Fruit fly (Drosophila melanogaster) whole organism, embryonic: Measurements from ENCODE around the gene Dic2.

ENCODE experiments used
- Aef1 ChIP-seq: fragments of 200-800 bp; sonication (Bioruptor generic); IDR thresholded peaks from 3 replicates; pipeline ENCODE4 v1.3.6; 2022; ENCODE audit warnings: missing biosample characterization, missing genetic modification characterization
- Antp ChIP-seq: fragments of 200-800 bp; sonication (Bioruptor generic); optimal IDR thresholded peaks from 3 replicates; lab custom pipeline; 2016; ENCODE audit warnings: missing biosample characterization, missing genetic modification characterization
- Blimp-1 ChIP-seq: fragments of 200-800 bp; sonication (Bioruptor generic); optimal IDR thresholded peaks from 3 replicates; lab custom pipeline; 2018; ENCODE audit warnings: missing biosample characterization, missing genetic modification characterization, mild to moderate bottlenecking, moderate library complexity, missing genetic modification reagents
- Bteb2 ChIP-seq: fragments of 200-800 bp; sonication (Bioruptor generic); optimal IDR thresholded peaks from 2 replicates; lab custom pipeline; 2016; ENCODE audit warnings: missing biosample characterization, missing genetic modification characterization
- CG12219 ChIP-seq: fragments of 200-800 bp; sonication (Bioruptor generic); optimal IDR thresholded peaks from 3 replicates; lab custom pipeline; 2018; ENCODE audit warnings: missing biosample characterization, mild to moderate bottlenecking, missing genetic modification characterization
- CG12391 ChIP-seq: fragments of 200-800 bp; sonication (Bioruptor generic); optimal IDR thresholded peaks from 3 replicates; lab custom pipeline; 2018; ENCODE audit warnings: missing biosample characterization, mild to moderate bottlenecking, missing genetic modification characterization, moderate library complexity
- CG12659 ChIP-seq: fragments of 200-800 bp; sonication (Bioruptor generic); optimal IDR thresholded peaks from 3 replicates; lab custom pipeline; 2017; ENCODE audit warnings: mild to moderate bottlenecking, missing biosample characterization, missing genetic modification reagents, missing genetic modification characterization
- CG12942 ChIP-seq: fragments of 200-800 bp; sonication (Bioruptor generic); optimal IDR thresholded peaks from 3 replicates; lab custom pipeline; 2016; ENCODE audit warnings: missing biosample characterization, missing genetic modification characterization
- CG14441 ChIP-seq: fragments of 200-800 bp; sonication (Bioruptor generic); IDR thresholded peaks from 2 replicates; pipeline ENCODE4 v1.3.6; 2022; ENCODE audit warnings: missing biosample characterization, missing genetic modification characterization
- CG1603 ChIP-seq: fragments of 200-800 bp; sonication (Bioruptor generic); optimal IDR thresholded peaks from 2 replicates; lab custom pipeline; 2019; ENCODE audit warnings: missing biosample characterization, mild to moderate bottlenecking, missing genetic modification characterization, moderate library complexity
- CG17612 ChIP-seq: fragments of 200-800 bp; sonication (Bioruptor generic); IDR thresholded peaks from 2 replicates; pipeline ENCODE4 v1.3.6; 2022; ENCODE audit warnings: missing biosample characterization, missing genetic modification characterization
- CG17802 ChIP-seq: fragments of 200-800 bp; sonication (Bioruptor generic); optimal IDR thresholded peaks from 2 replicates; lab custom pipeline; 2018; ENCODE audit warnings: missing biosample characterization, mild to moderate bottlenecking, missing genetic modification characterization, moderate library complexity
- CG3163 ChIP-seq: fragments of 200-800 bp; sonication (Bioruptor generic); optimal IDR thresholded peaks from 3 replicates; lab custom pipeline; 2016; ENCODE audit warnings: missing biosample characterization, missing genetic modification characterization
- CG32772 ChIP-seq: fragments of 200-800 bp; sonication (Bioruptor generic); IDR thresholded peaks from 2 replicates; pipeline ENCODE4 v1.3.6; 2022; ENCODE audit warnings: missing biosample characterization, missing genetic modification characterization
- CG33557 ChIP-seq: fragments of 200-800 bp; sonication (Bioruptor generic); optimal IDR thresholded peaks from 2 replicates; lab custom pipeline; 2019; ENCODE audit warnings: missing biosample characterization, mild to moderate bottlenecking, missing genetic modification characterization, moderate library complexity
- CG6689 ChIP-seq: fragments of 200-800 bp; sonication (Bioruptor generic); IDR thresholded peaks from 2 replicates; pipeline ENCODE4 v1.3.6; 2022; ENCODE audit warnings: missing biosample characterization, missing genetic modification characterization
- CG6765 ChIP-seq: fragments of 200-800 bp; sonication (Bioruptor generic); optimal IDR thresholded peaks from 3 replicates; lab custom pipeline; 2017; ENCODE audit warnings: missing biosample characterization, mild to moderate bottlenecking, missing genetic modification characterization
- CG7963 ChIP-seq: fragments of 200-800 bp; sonication (Bioruptor generic); IDR thresholded peaks from 3 replicates; pipeline ENCODE4 v1.3.6; 2022; ENCODE audit warnings: missing biosample characterization, missing genetic modification characterization; ENCODE audit not compliant: partially characterized antibody
- CG8290 ChIP-seq, 3 experiments: fragments of 200-800 bp; sonication (Bioruptor generic); optimal IDR thresholded peaks; 2 replicates each; lab custom pipeline; 2016 to 2019; ENCODE audit warnings: missing biosample characterization in 3 of 3, missing genetic modification characterization in 3 of 3, mild to moderate bottlenecking in 2 of 3, moderate library complexity in 1 of 3
- CG8478 ChIP-seq: fragments of >200 bp; optimal IDR thresholded peaks from 2 replicates; lab custom pipeline; 2018
- E2f2 ChIP-seq: fragments of 200-800 bp; sonication (Bioruptor generic); IDR thresholded peaks from 2 replicates; pipeline ENCODE4 v1.3.6; 2022; ENCODE audit warnings: missing biosample characterization, missing genetic modification characterization
- Eip74EF ChIP-seq, 2 experiments: fragments of 200-800 bp in 1 of 2; fragments of >200 bp in 1 of 2; sonication (Bioruptor generic) in 1 of 2; optimal IDR thresholded peaks; 2 replicates each; lab custom pipeline; 2017 to 2019; ENCODE audit warnings: missing biosample characterization in 2 of 2, missing genetic modification characterization in 2 of 2, mild to moderate bottlenecking in 1 of 2, moderate library complexity in 1 of 2
- Elba2 ChIP-seq: fragments of 200-800 bp; sonication (Bioruptor generic); optimal IDR thresholded peaks from 3 replicates; lab custom pipeline; 2016; ENCODE audit warnings: missing biosample characterization, missing genetic modification characterization
- NC2β ChIP-seq: fragments of 200-800 bp; sonication (Bioruptor generic); optimal IDR thresholded peaks from 2 replicates; lab custom pipeline; 2016; ENCODE audit warnings: missing biosample characterization, missing genetic modification characterization
- Tbp ChIP-seq: fragments of >200 bp; optimal IDR thresholded peaks from 2 replicates; lab custom pipeline; 2018; ENCODE audit warnings: missing biosample characterization, missing genetic modification characterization
- YL-1 ChIP-seq: fragments of 200-800 bp; sonication (Bioruptor generic); optimal IDR thresholded peaks from 3 replicates; lab custom pipeline; 2017; ENCODE audit warnings: missing biosample characterization, mild to moderate bottlenecking, missing genetic modification characterization
- amos ChIP-seq: fragments of 200-800 bp; sonication (Bioruptor generic); IDR thresholded peaks from 2 replicates; pipeline ENCODE4 v1.3.6; 2022; ENCODE audit warnings: missing biosample characterization, missing genetic modification characterization; ENCODE audit not compliant: partially characterized antibody
- ara ChIP-seq: fragments of 200-800 bp; sonication (Bioruptor generic); IDR thresholded peaks from 2 replicates; pipeline ENCODE4 v1.3.6; 2022; ENCODE audit warnings: missing biosample characterization, missing genetic modification characterization
- dmrt99B ChIP-seq: fragments of 200-800 bp; sonication (Bioruptor generic); optimal IDR thresholded peaks from 2 replicates; lab custom pipeline; 2018; ENCODE audit warnings: missing biosample characterization, mild to moderate bottlenecking, missing genetic modification characterization, moderate library complexity
- ems ChIP-seq: fragments of 200-800 bp; sonication (Bioruptor generic); optimal IDR thresholded peaks from 3 replicates; lab custom pipeline; 2016; ENCODE audit warnings: missing biosample characterization, missing genetic modification characterization
- esg ChIP-seq: fragments of 200-800 bp; sonication (Bioruptor generic); conservative IDR thresholded peaks from 2 replicates; pipeline ENCODE4 v1.3.6; 2022; ENCODE audit warnings: missing biosample characterization, missing genetic modification characterization
- eve ChIP-seq, 2 experiments: fragments of >200 bp; optimal IDR thresholded peaks; 2 replicates each; lab custom pipeline; 2017; ENCODE audit warnings: missing biosample characterization in 2 of 2, missing genetic modification characterization in 2 of 2
- fd96Cb ChIP-seq: fragments of 200-800 bp; sonication (Bioruptor generic); optimal IDR thresholded peaks from 2 replicates; lab custom pipeline; 2018; ENCODE audit warnings: missing biosample characterization, mild to moderate bottlenecking, missing genetic modification characterization, moderate library complexity
- ham ChIP-seq: fragments of 200-800 bp; sonication (Bioruptor generic); IDR thresholded peaks from 2 replicates; pipeline ENCODE4 v1.3.6; 2022; ENCODE audit warnings: missing biosample characterization, missing genetic modification characterization
- hbn ChIP-seq: fragments of 200-800 bp; sonication (Bioruptor generic); IDR thresholded peaks from 2 replicates; pipeline ENCODE4 v1.3.6; 2022; ENCODE audit warnings: missing biosample characterization, missing genetic modification characterization; ENCODE audit not compliant: partially characterized antibody
- knrl ChIP-seq: fragments of 200-800 bp; sonication (Bioruptor generic); IDR thresholded peaks from 3 replicates; pipeline ENCODE4 v1.3.6; 2022; ENCODE audit warnings: missing biosample characterization, missing genetic modification characterization; ENCODE audit not compliant: partially characterized antibody
- lbe ChIP-seq: fragments of 200-800 bp; sonication (Bioruptor generic); optimal IDR thresholded peaks from 2 replicates; lab custom pipeline; 2016; ENCODE audit warnings: missing biosample characterization, mild to moderate bottlenecking, missing genetic modification characterization
- nau ChIP-seq: fragments of 200-800 bp; sonication (Bioruptor generic); optimal IDR thresholded peaks from 3 replicates; lab custom pipeline; 2017; ENCODE audit warnings: missing biosample characterization, mild to moderate bottlenecking, missing genetic modification characterization, missing genetic modification reagents
- phol ChIP-seq: fragments of 200-800 bp; sonication (Bioruptor generic); optimal IDR thresholded peaks from 3 replicates; lab custom pipeline; 2018; ENCODE audit warnings: missing biosample characterization, mild to moderate bottlenecking, missing genetic modification characterization, moderate library complexity
- run ChIP-seq: fragments of 200-800 bp; sonication (Bioruptor generic); optimal IDR thresholded peaks from 3 replicates; lab custom pipeline; 2018; ENCODE audit warnings: missing biosample characterization, mild to moderate bottlenecking, missing genetic modification characterization
- sens-2 ChIP-seq: fragments of 200-800 bp; sonication (Bioruptor generic); IDR thresholded peaks from 2 replicates; pipeline ENCODE4 v1.3.6; 2022; ENCODE audit warnings: missing biosample characterization, missing genetic modification characterization
- shn ChIP-seq: fragments of 200-800 bp; sonication (Bioruptor generic); optimal IDR thresholded peaks from 3 replicates; lab custom pipeline; 2016; ENCODE audit warnings: missing biosample characterization, missing genetic modification characterization
- sima ChIP-seq: fragments of 200-800 bp; sonication (Bioruptor generic); optimal IDR thresholded peaks from 2 replicates; lab custom pipeline; 2016; ENCODE audit warnings: missing biosample characterization, missing genetic modification characterization
- so ChIP-seq: fragments of 200-800 bp; sonication (Bioruptor generic); IDR thresholded peaks from 3 replicates; pipeline ENCODE4 v1.3.6; 2022; ENCODE audit warnings: missing biosample characterization, missing genetic modification characterization
- sqz ChIP-seq: fragments of 200-800 bp; sonication (Bioruptor generic); optimal IDR thresholded peaks from 3 replicates; lab custom pipeline; 2018; ENCODE audit warnings: missing biosample characterization, mild to moderate bottlenecking, missing genetic modification characterization
- tap ChIP-seq: fragments of 200-800 bp; optimal IDR thresholded peaks from 3 replicates; lab custom pipeline; 2019; ENCODE audit warnings: missing biosample characterization, mild to moderate bottlenecking, missing genetic modification characterization, moderate library complexity
- vvl ChIP-seq: fragments of 200-800 bp; sonication (Bioruptor generic); IDR thresholded peaks from 2 replicates; pipeline ENCODE4 v1.3.6; 2022; ENCODE audit warnings: missing biosample characterization, missing genetic modification characterization
- z ChIP-seq: fragments of 200-800 bp; sonication (Bioruptor generic); IDR thresholded peaks from 3 replicates; pipeline ENCODE4 v1.3.6; 2022; ENCODE audit warnings: missing biosample characterization, missing genetic modification characterization

Dic2 gene

DNA sequence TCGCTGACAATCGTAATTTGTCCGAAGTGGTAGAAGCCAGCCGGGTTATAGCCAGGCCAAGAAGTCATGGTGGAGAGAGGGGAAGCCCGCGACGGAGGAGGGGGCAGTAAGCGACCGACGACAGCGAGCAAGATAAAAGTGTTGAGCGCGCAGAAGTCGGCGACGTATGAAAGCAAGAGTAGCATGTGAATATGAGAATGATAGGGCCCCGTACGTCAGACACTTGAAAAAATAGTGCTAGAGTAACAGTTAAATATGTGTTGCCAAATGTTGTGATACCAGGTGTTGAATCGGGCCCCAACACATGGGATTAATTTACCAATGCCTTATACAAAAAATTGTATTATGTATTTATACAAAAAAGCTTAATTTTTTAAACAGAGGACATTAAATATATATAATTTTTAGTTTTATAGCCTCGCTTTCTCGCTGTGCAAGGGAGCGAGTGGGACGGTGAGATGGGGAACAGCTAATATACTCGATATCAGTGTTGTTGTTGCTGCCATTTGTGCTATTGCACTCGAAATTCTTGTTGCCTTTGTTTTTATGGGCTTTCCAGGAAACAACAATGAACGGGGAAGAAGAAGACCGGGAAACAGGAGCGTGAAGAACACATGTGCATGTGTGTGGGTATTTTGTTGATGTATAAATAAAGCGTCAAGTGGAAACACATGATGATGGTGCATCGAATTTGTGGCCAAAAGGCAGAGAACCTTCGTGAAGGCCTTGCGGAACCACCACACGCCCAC is 48.8 kb upstream of the Dic2 start (continued):
- peak; percentile 56 for TF ChIP-seq CG17612 (GFP tag; lab: Robert Waterston, UW)
- peak; percentile 85 for TF ChIP-seq CG12659 (GFP tag; lab: Kevin White, UChicago)
- no peak for TF ChIP-seq hbn (GFP tag; lab: Robert Waterston, UW)
- peak; percentile 84 for TF ChIP-seq ara (GFP tag; lab: Robert Waterston, UW)
- peak; percentile 80 for TF ChIP-seq CG6765 (GFP tag; lab: Kevin White, UChicago)
- TF ChIP-seq Blimp-1 (GFP tag; lab: Kevin White, UChicago): peak; percentile 93
- TF ChIP-seq CG14441 (GFP tag; lab: Robert Waterston, UW): peak; percentile 80
- no peak for TF ChIP-seq CG3163 (GFP tag; lab: Kevin White, UChicago)
- TF ChIP-seq eve (GFP tag; optimal IDR thresholded peaks at IDR 0.05; lab: Kevin White, UChicago): peak in 1 of 2 experiments; percentile 94
- peak; percentile 70 for TF ChIP-seq CG12942 (GFP tag; lab: Kevin White, UChicago)
- TF ChIP-seq CG6689 (GFP tag; lab: Robert Waterston, UW): peak; percentile 89
- TF ChIP-seq z (GFP tag; lab: Robert Waterston, UW): 0 out of 3 replicates have a peak, but pooled peaks have one; percentile 4
- peak; percentile 89 for TF ChIP-seq CG12391 (tag; lab: Kevin White, UChicago)
- TF ChIP-seq esg (GFP tag; lab: Robert Waterston, UW): peak; percentile 85
- TF ChIP-seq CG32772 (GFP tag; lab: Robert Waterston, UW): peak; percentile 82
- TF ChIP-seq CG8478 (lab: Kevin White, UChicago): no peak
- no peak for TF ChIP-seq Bteb2 (GFP tag; lab: Kevin White, UChicago)
- peak; percentile 84 for TF ChIP-seq Aef1 (GFP tag; lab: Robert Waterston, UW)
- no peak for TF ChIP-seq sima
- peak; percentile 41 for TF ChIP-seq run (tag; lab: Kevin White, UChicago)
- TF ChIP-seq amos (GFP tag; lab: Robert Waterston, UW): peak; percentile 32; the same call in 1 of the 2 replicates
- TF ChIP-seq YL-1 (GFP tag; lab: Kevin White, UChicago): no peak
- peak; percentile 42 for TF ChIP-seq CG1603 (tag; lab: Kevin White, UChicago)
- no peak for TF ChIP-seq NC2β
- TF ChIP-seq so (GFP tag; lab: Robert Waterston, UW): peak; percentile 75
- TF ChIP-seq phol (tag; lab: Kevin White, UChicago): peak; percentile 90
- peak; percentile 77 for TF ChIP-seq CG17802 (tag; lab: Kevin White, UChicago)
- 0 out of 3 replicates have a peak, but pooled peaks have one; percentile 22 for TF ChIP-seq knrl
- peak; percentile 53 for TF ChIP-seq CG12219
- peak; percentile 63 for TF ChIP-seq ems
- peak; percentile 62 for TF ChIP-seq nau (GFP tag; lab: Kevin White, UChicago)
- peak; percentile 76 for TF ChIP-seq CG33557
- TF ChIP-seq vvl (GFP tag; lab: Robert Waterston, UW): peak; percentile 90
- TF ChIP-seq dmrt99B: peak; percentile 90
- peak; percentile 21 for TF ChIP-seq shn (GFP tag; lab: Kevin White, UChicago)
- peak; percentile 42; the same call in 1 of the 2 replicates for TF ChIP-seq E2f2 (GFP tag; lab: Robert Waterston, UW)
- TF ChIP-seq Antp (GFP tag; lab: Kevin White, UChicago): peak; percentile 34
- TF ChIP-seq lbe (GFP tag; lab: Kevin White, UChicago): peak; percentile 63
- no peak for TF ChIP-seq CG7963 (GFP tag; lab: Robert Waterston, UW)
- TF ChIP-seq sens-2: peak; percentile 69; the same call in 1 of the 2 replicates
- TF ChIP-seq Elba2: no peak
- no peak for TF ChIP-seq Tbp
- TF ChIP-seq tap (tag; lab: Kevin White, UChicago): peak; percentile 80
- peak in 1 of 2 experiments; percentile 64 for TF ChIP-seq Eip74EF (GFP tag; optimal IDR thresholded peaks at IDR 0.05; lab: Kevin White, UChicago)
- peak; percentile 80 for TF ChIP-seq CG8290 (GFP tag; optimal IDR thresholded peaks at IDR 0.05; lab: Kevin White, UChicago)
- peak; percentile 11 to 44 for TF ChIP-seq CG8290 (tag; optimal IDR thresholded peaks at IDR 0.05; lab: Kevin White, UChicago)
- TF ChIP-seq ham: 0 out of 2 replicates have a peak, but pooled peaks have one; percentile 8
- TF ChIP-seq fd96Cb (tag; lab: Kevin White, UChicago): peak; percentile 88
- peak; percentile 69 for TF ChIP-seq sqz
